Fruit fly (Drosophila melanogaster) whole organism: Measurements from ENCODE around the gene mRpL45.

Source experiments
- CG8478 ChIP-seq: fragments of >200 bp; optimal IDR thresholded peaks from 2 replicates; lab custom pipeline; 2018; ENCODE audit warnings: inconsistent platforms
- Dll ChIP-seq: fragments of >200 bp; optimal IDR thresholded peaks from 2 replicates; lab custom pipeline; 2017
- EcR ChIP-seq, 2 experiments: fragments of >200 bp; optimal IDR thresholded peaks; 2 replicates each; lab custom pipeline; 2017; ENCODE audit warnings: missing biosample characterization in 2 of 2, missing genetic modification characterization in 2 of 2, missing genetic modification reagents in 2 of 2
- pan ChIP-seq: fragments of >200 bp; optimal IDR thresholded peaks from 2 replicates; lab custom pipeline; 2017
- psq ChIP-seq: fragments of >200 bp; optimal IDR thresholded peaks from 2 replicates; lab custom pipeline; 2017
- usp ChIP-seq: fragments of >200 bp; optimal IDR thresholded peaks from 2 replicates; lab custom pipeline; 2017; ENCODE audit warnings: missing biosample characterization, missing genetic modification characterization, mixed read lengths

dm6 chr3R:22638604-22639238 is 20.4 kb downstream of the mRpL45 start:
- TF ChIP-seq CG8478 (lab: Kevin White, UChicago) (no peak), pan (no peak), Dll (lab: Kevin White, UChicago) (no peak), usp (GFP tag; lab: Kevin White, UChicago) (no peak), psq (lab: Kevin White, UChicago) (no peak), EcR (GFP tag; optimal IDR thresholded peaks at IDR 0.05; lab: Kevin White, UChicago) (no peak)
